Worm (Caenorhabditis elegans) whole organism, young adult: ENCODE measurements around the gene T21D12.7.
A peak's percentile ranks its signal among the peaks of the same experiment; 100 is the strongest.

ENCODE experiments used
- C17E4.6 ChIP-seq: fragments of 200-800 bp; sonication (Bioruptor generic); IDR thresholded peaks from 2 replicates; pipeline ENCODE4 v1.3.6; 2022; ENCODE audit warnings: missing genetic modification reagents, missing genetic modification characterization, missing compliant biosample characterization
- F33H1.4 ChIP-seq: fragments of 200-800 bp; sonication (Bioruptor generic); IDR thresholded peaks from 2 replicates; pipeline ENCODE4 v1.3.6; 2022; ENCODE audit warnings: missing genetic modification reagents, missing genetic modification characterization, missing compliant biosample characterization
- F37B4.10 ChIP-seq: fragments of 200-800 bp; sonication (Bioruptor generic); IDR thresholded peaks from 2 replicates; pipeline ENCODE4 v1.3.6; 2022; ENCODE audit warnings: missing genetic modification characterization, missing compliant biosample characterization
- F39B2.1 ChIP-seq: fragments of 200-800 bp; sonication (Bioruptor generic); IDR thresholded peaks from 2 replicates; pipeline ENCODE4 v1.3.6; 2022; ENCODE audit warnings: missing genetic modification reagents, missing genetic modification characterization, missing compliant biosample characterization
- F52B5.7 ChIP-seq: sonication (generic microtip); optimal IDR thresholded peaks from 2 replicates; lab custom pipeline; 2016; ENCODE audit warnings: mild to moderate bottlenecking, missing genetic modification characterization, missing compliant biosample characterization
- K11D2.4 ChIP-seq: fragments of 200-800 bp; sonication (Bioruptor generic); IDR thresholded peaks from 2 replicates; pipeline ENCODE4 v1.3.6; 2022; ENCODE audit warnings: missing genetic modification reagents, missing genetic modification characterization, missing compliant biosample characterization
- K12H6.12 ChIP-seq: fragments of 200-800 bp; sonication (Bioruptor generic); optimal IDR thresholded peaks from 2 replicates; lab custom pipeline; 2018; ENCODE audit warnings: mild to moderate bottlenecking, missing genetic modification characterization, missing compliant biosample characterization
- Y53F4B.3 ChIP-seq: fragments of 200-800 bp; sonication (Bioruptor generic); IDR thresholded peaks from 2 replicates; pipeline ENCODE4 v1.3.6; 2022; ENCODE audit warnings: missing genetic modification reagents, missing genetic modification characterization, missing compliant biosample characterization
- Y53G8AR.9 ChIP-seq: fragments of 200-800 bp; sonication (Bioruptor generic); conservative IDR thresholded peaks from 2 replicates; pipeline ENCODE4 v1.3.6; 2022; ENCODE audit warnings: missing genetic modification reagents, missing genetic modification characterization, missing compliant biosample characterization
- Y67H2A.10 ChIP-seq: fragments of 200-800 bp; sonication (Bioruptor generic); conservative IDR thresholded peaks from 2 replicates; pipeline ENCODE4 v1.3.6; 2022; ENCODE audit warnings: missing genetic modification reagents, missing genetic modification characterization, missing compliant biosample characterization
- ZK185.1 ChIP-seq: sonication (generic microtip); optimal IDR thresholded peaks from 2 replicates; lab custom pipeline; 2016; ENCODE audit warnings: mild to moderate bottlenecking, missing genetic modification characterization, missing compliant biosample characterization; ENCODE audit not compliant: poor library complexity, severe bottlenecking
- akir-1 ChIP-seq: fragments of 200-800 bp; sonication (Bioruptor generic); optimal IDR thresholded peaks from 2 replicates; lab custom pipeline; 2018; ENCODE audit warnings: mild to moderate bottlenecking, missing genetic modification characterization, moderate library complexity, missing compliant biosample characterization
- atf-7 ChIP-seq: sonication (generic microtip); optimal IDR thresholded peaks from 2 replicates; lab custom pipeline; 2017; ENCODE audit warnings: mild to moderate bottlenecking, missing genetic modification characterization, missing compliant biosample characterization
- attf-3 ChIP-seq: fragments of 200-800 bp; sonication (Bioruptor generic); conservative IDR thresholded peaks from 2 replicates; pipeline ENCODE4 v1.3.6; 2022; ENCODE audit warnings: missing genetic modification reagents, missing genetic modification characterization, missing compliant biosample characterization
- attf-6 ChIP-seq: fragments of 200-800 bp; sonication (Bioruptor generic); IDR thresholded peaks from 2 replicates; pipeline ENCODE4 v1.3.6; 2022; ENCODE audit warnings: missing genetic modification reagents, missing genetic modification characterization, missing compliant biosample characterization
- bed-2 ChIP-seq: fragments of 200-800 bp; sonication (Bioruptor generic); IDR thresholded peaks from 2 replicates; pipeline ENCODE4 v1.3.6; 2022; ENCODE audit warnings: missing genetic modification reagents, missing genetic modification characterization, missing compliant biosample characterization
- ceh-100 ChIP-seq: fragments of 200-800 bp; sonication (Bioruptor generic); IDR thresholded peaks from 2 replicates; pipeline ENCODE4 v1.3.6; 2022; ENCODE audit warnings: missing genetic modification reagents, missing genetic modification characterization, missing compliant biosample characterization
- ceh-91 ChIP-seq: fragments of 200-800 bp; sonication (Bioruptor generic); IDR thresholded peaks from 2 replicates; pipeline ENCODE4 v1.3.6; 2022; ENCODE audit warnings: missing genetic modification reagents, missing genetic modification characterization, missing compliant biosample characterization
- die-1 ChIP-seq: sonication (generic microtip); optimal IDR thresholded peaks from 2 replicates; lab custom pipeline; 2016; ENCODE audit warnings: missing genotype, mild to moderate bottlenecking, missing genetic modification characterization, missing compliant biosample characterization
- dpl-1 ChIP-seq: fragments of 150-350 bp; optimal IDR thresholded peaks from 2 replicates; lab custom pipeline; 2014; ENCODE audit warnings: missing biosample characterization, missing genetic modification reagents, missing genetic modification characterization
- egrh-3 ChIP-seq: fragments of 200-800 bp; sonication (Bioruptor generic); IDR thresholded peaks from 2 replicates; pipeline ENCODE4 v1.3.6; 2022; ENCODE audit warnings: missing genetic modification reagents, missing genetic modification characterization, missing compliant biosample characterization
- ets-4 ChIP-seq: fragments of 200-800 bp; sonication (Bioruptor generic); optimal IDR thresholded peaks from 2 replicates; lab custom pipeline; 2018; ENCODE audit warnings: mild to moderate bottlenecking, missing genetic modification characterization, missing compliant biosample characterization
- fkh-3 ChIP-seq: sonication (generic microtip); optimal IDR thresholded peaks from 2 replicates; lab custom pipeline; 2016; ENCODE audit warnings: mild to moderate bottlenecking, missing genetic modification characterization, missing compliant biosample characterization
- him-1 ChIP-seq: sonication (generic microtip); optimal IDR thresholded peaks from 2 replicates; lab custom pipeline; 2016; ENCODE audit warnings: missing genotype, missing genetic modification reagents, missing genetic modification characterization, missing compliant biosample characterization
- hlh-12 ChIP-seq: sonication (generic microtip); optimal IDR thresholded peaks from 2 replicates; lab custom pipeline; 2016; ENCODE audit warnings: missing genetic modification characterization, missing compliant biosample characterization
- hlh-26 ChIP-seq: fragments of 200-800 bp; sonication (Bioruptor generic); conservative IDR thresholded peaks from 2 replicates; pipeline ENCODE4 v1.3.6; 2022; ENCODE audit warnings: missing genetic modification reagents, missing genetic modification characterization, missing compliant biosample characterization
- hrde-1 ChIP-seq: sonication (generic microtip); optimal IDR thresholded peaks from 2 replicates; lab custom pipeline; 2016; ENCODE audit warnings: missing genetic modification characterization, mild to moderate bottlenecking, missing compliant biosample characterization, moderate library complexity, missing genotype, missing genetic modification reagents, borderline replicate concordance
- hsf-1 ChIP-seq: fragments of 200-800 bp; sonication (Bioruptor generic); IDR thresholded peaks from 2 replicates; pipeline ENCODE4 v1.3.6; 2022; ENCODE audit warnings: missing genetic modification reagents, missing genetic modification characterization, missing compliant biosample characterization
- lag-1 ChIP-seq: fragments of 200-800 bp; sonication (Bioruptor generic); IDR thresholded peaks from 2 replicates; pipeline ENCODE4 v1.3.6; 2022; ENCODE audit warnings: missing genetic modification reagents, missing genetic modification characterization, missing compliant biosample characterization
- let-526 ChIP-seq: fragments of 200-800 bp; sonication (Bioruptor generic); IDR thresholded peaks from 2 replicates; pipeline ENCODE4 v1.3.6; 2022; ENCODE audit warnings: missing genetic modification reagents, missing genetic modification characterization, missing compliant biosample characterization
- let-607 ChIP-seq, 2 experiments: fragments of 200-800 bp in 1 of 2; sonication (Bioruptor generic) in 1 of 2; sonication (generic microtip) in 1 of 2; optimal IDR thresholded peaks; 2 replicates each; lab custom pipeline; 2016 to 2018; ENCODE audit warnings: mild to moderate bottlenecking in 2 of 2, missing compliant biosample characterization in 2 of 2, missing genetic modification characterization in 2 of 2, moderate library complexity in 2 of 2, missing genotype in 1 of 2
- lsl-1 ChIP-seq: fragments of 200-800 bp; sonication (Bioruptor generic); optimal IDR thresholded peaks from 2 replicates; lab custom pipeline; 2018; ENCODE audit warnings: mild to moderate bottlenecking, missing genetic modification characterization, moderate library complexity, missing compliant biosample characterization
- madf-10 ChIP-seq: sonication (generic microtip); optimal IDR thresholded peaks from 2 replicates; lab custom pipeline; 2016; ENCODE audit warnings: mild to moderate bottlenecking, missing genetic modification characterization, missing compliant biosample characterization
- mes-4 ChIP-seq: sonication (generic microtip); optimal IDR thresholded peaks from 2 replicates; lab custom pipeline; 2016; ENCODE audit warnings: missing genotype, missing genetic modification characterization, missing compliant biosample characterization
- nfyb-1 ChIP-seq: fragments of 200-800 bp; sonication (Bioruptor generic); IDR thresholded peaks from 2 replicates; pipeline ENCODE4 v1.3.6; 2022; ENCODE audit warnings: missing genetic modification reagents, missing genetic modification characterization, missing compliant biosample characterization
- pha-4 ChIP-seq: fragments of 150-350 bp; sonication (generic microtip); optimal IDR thresholded peaks from 2 replicates; lab custom pipeline; 2014; ENCODE audit warnings: missing biosample characterization, missing genetic modification reagents, missing genetic modification characterization
- rec-8 ChIP-seq, 2 experiments: sonication (generic microtip); optimal IDR thresholded peaks; 2 replicates each; lab custom pipeline; 2016; ENCODE audit warnings: mild to moderate bottlenecking in 2 of 2, missing genetic modification characterization in 2 of 2, missing genetic modification reagents in 2 of 2, missing genotype in 2 of 2, missing biosample characterization in 1 of 2, missing compliant biosample characterization in 1 of 2, moderate library complexity in 1 of 2
- repo-1 ChIP-seq: sonication (generic microtip); optimal IDR thresholded peaks from 2 replicates; lab custom pipeline; 2017; ENCODE audit warnings: mild to moderate bottlenecking, missing genetic modification characterization, missing compliant biosample characterization
- rpc-1 ChIP-seq, 2 experiments: fragments of 150-350 bp in 1 of 2; sonication (generic microtip) in 1 of 2; optimal IDR thresholded peaks; 2 replicates each; lab custom pipeline; 2014 to 2018; ENCODE audit warnings: missing biosample characterization in 1 of 2, missing genetic modification characterization in 1 of 2, missing genetic modification reagents in 1 of 2, missing genotype in 1 of 2
- sdz-38 ChIP-seq: sonication (generic microtip); optimal IDR thresholded peaks from 2 replicates; lab custom pipeline; 2016; ENCODE audit warnings: missing genotype, missing genetic modification characterization, missing compliant biosample characterization
- snpc-1.1 ChIP-seq: sonication (generic microtip); optimal IDR thresholded peaks from 2 replicates; lab custom pipeline; 2017; ENCODE audit warnings: missing genetic modification characterization, mild to moderate bottlenecking, missing compliant biosample characterization, antibody characterized with exemption, moderate library complexity, missing genotype, missing genetic modification reagents; ENCODE audit not compliant: insufficient read depth
- tbp1 ChIP-seq: fragments of 200-800 bp; sonication (Bioruptor generic); optimal IDR thresholded peaks from 2 replicates; lab custom pipeline; 2018; ENCODE audit warnings: mild to moderate bottlenecking, missing genetic modification characterization, missing compliant biosample characterization
- tbx-9 ChIP-seq: sonication (generic microtip); optimal IDR thresholded peaks from 2 replicates; lab custom pipeline; 2016; ENCODE audit warnings: borderline replicate concordance, missing genetic modification characterization, inconsistent platforms, missing compliant biosample characterization
- tlf-1 ChIP-seq: fragments of 200-800 bp; sonication (Bioruptor generic); optimal IDR thresholded peaks from 2 replicates; lab custom pipeline; 2018; ENCODE audit warnings: mild to moderate bottlenecking, missing genetic modification characterization, missing compliant biosample characterization
- unc-130 ChIP-seq: sonication (generic microtip); optimal IDR thresholded peaks from 2 replicates; lab custom pipeline; 2016; ENCODE audit warnings: missing genetic modification reagents, missing genetic modification characterization, missing compliant biosample characterization
- ztf-25 ChIP-seq: fragments of 200-800 bp; sonication (Bioruptor generic); IDR thresholded peaks from 2 replicates; pipeline ENCODE4 v1.3.6; 2022; ENCODE audit warnings: missing genetic modification reagents, missing genetic modification characterization, missing compliant biosample characterization
- ztf-3 ChIP-seq: fragments of 200-800 bp; sonication (Bioruptor generic); optimal IDR thresholded peaks from 2 replicates; lab custom pipeline; 2018; ENCODE audit warnings: mild to moderate bottlenecking, missing genetic modification characterization, missing compliant biosample characterization

Gene T21D12.7

ce11 chrIV:322497-322896 lies 31.2 kb upstream of the T21D12.7 start, which contains the start of gene grl-26:
Gene grl-26 (minus strand): TSS chrIV:322814.
- peak; percentile 73; the same call in 1 of the 2 replicates for TF ChIP-seq let-526
- TF ChIP-seq rpc-1 (optimal IDR thresholded peaks at IDR 0.05; lab: Kevin White, UChicago): peak; percentile 93
- peak; percentile 96 for TF ChIP-seq rpc-1 (tag; optimal IDR thresholded peaks at IDR 0.05; lab: Kevin White, UChicago)
- TF ChIP-seq hlh-26: no peak
- TF ChIP-seq F33H1.4 (GFP tag; lab: Robert Waterston, UW): no peak
- peak; percentile 48 for TF ChIP-seq egrh-3 (GFP tag; lab: Robert Waterston, UW)
- peak; percentile 67 to 75 for TF ChIP-seq rec-8 (tag; optimal IDR thresholded peaks at IDR 0.05; lab: Kevin White, UChicago)
- peak; percentile 6 to 25 for TF ChIP-seq let-607 (tag; optimal IDR thresholded peaks at IDR 0.05; lab: Kevin White, UChicago)
- peak; percentile 41; the same call in 1 of the 2 replicates for TF ChIP-seq ceh-100 (GFP tag; lab: Robert Waterston, UW)
- TF ChIP-seq him-1 (tag; lab: Kevin White, UChicago): peak; percentile 89
- peak; percentile 88 for TF ChIP-seq die-1 (tag; lab: Kevin White, UChicago)
- no peak for TF ChIP-seq Y67H2A.10 (GFP tag; lab: Robert Waterston, UW)
- TF ChIP-seq repo-1 (tag; lab: Kevin White, UChicago): peak; percentile 53
- 0 out of 2 replicates have a peak, but pooled peaks have one; percentile 86 for TF ChIP-seq F37B4.10 (GFP tag; lab: Robert Waterston, UW)
- TF ChIP-seq Y53G8AR.9 (GFP tag; lab: Robert Waterston, UW): 0 out of 2 replicates have a peak, but pooled peaks have one; percentile 29
- TF ChIP-seq lsl-1 (GFP tag; lab: Kevin White, UChicago): peak; percentile 25
- no peak for TF ChIP-seq ceh-91
- TF ChIP-seq tbx-9 (tag; lab: Kevin White, UChicago): no peak
- TF ChIP-seq K12H6.12 (tag; lab: Kevin White, UChicago): peak; percentile 36
- TF ChIP-seq attf-6 (GFP tag; lab: Robert Waterston, UW): no peak
- 0 out of 2 replicates have a peak, but pooled peaks have one; percentile 31 for TF ChIP-seq bed-2 (GFP tag; lab: Robert Waterston, UW)
- TF ChIP-seq attf-3: 0 out of 2 replicates have a peak, but pooled peaks have one; percentile 22
- TF ChIP-seq snpc-1.1 (tag; lab: Kevin White, UChicago): peak; percentile 42
- peak; percentile 71 for TF ChIP-seq madf-10 (tag; lab: Kevin White, UChicago)
- TF ChIP-seq hsf-1: no peak
- no peak for TF ChIP-seq C17E4.6 (GFP tag; lab: Robert Waterston, UW)
- no peak for TF ChIP-seq sdz-38 (tag; lab: Kevin White, UChicago)
- no peak for TF ChIP-seq dpl-1 (GFP tag; lab: Kevin White, UChicago)
- no peak for TF ChIP-seq ztf-3 (GFP tag; lab: Kevin White, UChicago)
- no peak for TF ChIP-seq ets-4 (GFP tag; lab: Kevin White, UChicago)
- peak; percentile 55; the same call in 1 of the 2 replicates for TF ChIP-seq nfyb-1 (GFP tag; lab: Robert Waterston, UW)
- no peak for TF ChIP-seq hrde-1 (tag; lab: Kevin White, UChicago)
- peak; percentile 1 for TF ChIP-seq atf-7 (tag; lab: Kevin White, UChicago)
- no peak for TF ChIP-seq fkh-3
- no peak for TF ChIP-seq hlh-12 (tag; lab: Kevin White, UChicago)
- no peak for TF ChIP-seq akir-1 (GFP tag; lab: Kevin White, UChicago)
- TF ChIP-seq Y53F4B.3 (GFP tag; lab: Robert Waterston, UW): 0 out of 2 replicates have a peak, but pooled peaks have one; percentile 12
- TF ChIP-seq tlf-1 (GFP tag; lab: Kevin White, UChicago): peak; percentile 32
- TF ChIP-seq tbp1 (GFP tag; lab: Kevin White, UChicago): peak; percentile 98
- peak; percentile 79 for TF ChIP-seq ZK185.1 (tag; lab: Kevin White, UChicago)
- TF ChIP-seq F52B5.7: peak; percentile 33
- TF ChIP-seq pha-4 (tag; lab: Kevin White, UChicago): no peak
- TF ChIP-seq unc-130 (GFP tag; lab: Kevin White, UChicago): no peak
- TF ChIP-seq F39B2.1 (GFP tag; lab: Robert Waterston, UW): no peak
- peak; percentile 79; the same call in 1 of the 2 replicates for TF ChIP-seq ztf-25
- peak; percentile 85 for TF ChIP-seq mes-4
- no peak for TF ChIP-seq K11D2.4 (GFP tag; lab: Robert Waterston, UW)
- TF ChIP-seq lag-1 (GFP tag; lab: Robert Waterston, UW): no peak
